Fruit fly (Drosophila melanogaster) ovary, adult (tissue): ENCODE data around the gene blanks.

Source experiments
- CG17801 ChIP-seq: fragments of 200-800 bp; optimal IDR thresholded peaks from 2 replicates; lab custom pipeline; 2019; ENCODE audit warnings: missing biosample characterization, mild to moderate bottlenecking, missing genetic modification characterization, moderate library complexity; ENCODE audit not compliant: partially characterized antibody

The blanks gene

DNA sequence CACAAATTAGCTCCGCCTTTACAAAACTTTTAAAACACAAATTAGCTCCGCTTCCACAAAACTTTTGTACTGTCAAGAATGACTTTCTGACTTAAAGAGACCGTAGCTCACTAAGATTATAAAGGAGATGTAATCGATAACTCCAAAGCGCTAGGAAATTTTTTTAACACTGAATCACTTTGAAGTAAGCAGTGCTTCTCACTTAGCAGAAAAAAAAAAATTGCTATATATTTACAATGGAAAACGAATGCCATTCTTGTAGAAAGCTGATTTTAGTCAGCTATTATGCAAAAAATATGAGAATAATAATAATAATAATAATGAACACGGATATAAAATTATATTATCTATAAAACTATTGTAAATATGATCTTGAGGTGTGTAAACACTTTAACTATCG is at the start of gene blanks:
Gene blanks, minus strand, starts transcription at position 101 of the 400 bp plus-strand sequence.
- no peak for TF ChIP-seq CG17801 (GFP tag; lab: Kevin White, UChicago)

DNA sequence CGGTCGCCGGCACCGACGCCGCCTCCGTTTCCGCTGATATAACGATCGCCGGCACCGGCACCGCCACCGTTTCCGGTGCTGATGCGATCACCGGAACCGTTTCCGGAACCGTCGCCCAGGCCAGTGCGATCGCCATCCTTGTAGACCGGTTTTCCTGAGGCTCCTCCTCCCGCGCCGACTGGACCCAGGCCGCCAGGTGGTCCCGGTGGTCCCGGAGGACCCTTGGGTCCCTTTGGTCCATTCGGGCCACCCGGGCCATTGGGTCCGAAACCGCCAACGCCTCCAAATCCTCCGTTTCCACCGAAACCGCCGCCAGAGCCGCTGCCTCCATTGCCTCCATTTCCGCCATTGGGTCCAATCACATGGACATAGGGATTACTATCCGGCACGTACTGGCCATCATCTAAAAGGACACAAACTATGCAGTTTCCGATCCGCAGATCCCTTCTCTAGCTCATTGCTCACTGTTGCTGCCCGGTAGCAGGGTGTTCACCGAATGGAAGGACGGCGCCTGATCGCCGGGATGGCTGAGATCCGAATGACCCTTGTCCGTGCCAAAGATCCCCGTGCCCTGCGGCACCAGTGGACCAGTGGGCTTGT is 44.1 kb upstream of the blanks start:
- TF ChIP-seq CG17801 (GFP tag; lab: Kevin White, UChicago) = no peak

DNA sequence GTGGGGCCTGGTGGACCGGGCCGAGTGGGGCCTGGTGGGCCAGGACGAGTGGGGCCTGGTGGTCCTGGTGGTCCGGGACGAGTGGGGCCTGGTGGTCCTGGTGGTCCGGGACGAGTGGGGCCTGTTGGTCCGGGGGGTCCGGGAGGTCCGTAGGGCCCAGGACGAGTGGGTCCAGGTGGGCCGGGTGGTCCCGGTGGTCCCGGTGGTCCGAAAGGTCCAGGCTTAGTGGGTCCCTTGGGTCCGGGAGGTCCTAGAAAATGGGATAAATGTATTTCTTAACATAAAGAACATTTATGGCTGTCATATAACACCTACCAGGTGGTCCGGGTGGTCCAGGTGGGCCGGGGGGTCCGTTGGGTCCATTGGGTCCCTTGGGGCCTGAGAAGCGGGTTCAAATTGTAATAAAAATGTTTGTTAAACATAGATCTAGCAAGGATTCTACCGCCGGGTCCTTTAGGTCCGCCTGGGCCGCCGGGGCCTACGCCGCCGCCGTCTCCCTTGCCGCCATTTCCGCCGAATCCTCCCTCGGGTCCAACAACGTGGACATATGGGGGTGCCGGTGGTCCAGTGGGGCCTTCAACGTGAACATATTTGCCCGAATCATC is 42.0 kb upstream of the blanks start:
- TF ChIP-seq CG17801 (GFP tag; lab: Kevin White, UChicago) = no peak

- TF ChIP-seq CG17801 (GFP tag; lab: Kevin White, UChicago) = no peak
These were observed 36.9 kb upstream of the blanks start, which contains the start of gene CG13285 for dm6 chr3L:5535659-5536058. CG13285 (minus strand) TSS chr3L:5535759.

DNA sequence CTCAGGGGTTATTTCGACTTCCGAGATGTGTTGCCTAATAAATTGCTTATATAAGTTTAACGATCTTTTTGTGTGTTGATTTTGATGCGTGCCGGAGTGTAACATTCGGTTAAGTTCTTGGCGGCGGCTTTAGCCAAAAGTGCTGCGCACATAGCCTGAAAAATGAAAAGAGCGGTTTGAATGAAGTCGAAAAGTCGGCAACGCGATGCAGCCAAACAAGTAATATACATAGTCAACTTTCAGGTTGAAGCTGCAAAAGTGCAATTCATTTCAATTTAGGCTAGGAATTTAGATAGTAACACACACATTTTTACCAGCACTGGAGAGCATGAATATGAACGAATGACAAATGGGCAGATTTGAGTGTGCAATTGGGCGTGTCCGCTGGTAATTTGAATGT is 35.5 kb upstream of the blanks start:
- TF ChIP-seq CG17801 (GFP tag; lab: Kevin White, UChicago) = no peak

- TF ChIP-seq CG17801 (GFP tag; lab: Kevin White, UChicago) = no peak
These were observed 30.5 kb upstream of the blanks start, which contains the start of gene Lkr for dm6 chr3L:5529241-5529640. Lkr (minus strand) TSS chr3L:5529341.

- TF ChIP-seq CG17801 (GFP tag; lab: Kevin White, UChicago) = no peak
These were observed 24.2 kb upstream of the blanks start for dm6 chr3L:5522904-5523428.

dm6 chr3L:5511959-5512358 is 13.2 kb upstream of the blanks start:
- peak; percentile 82 for TF ChIP-seq CG17801 (GFP tag; lab: Kevin White, UChicago)

DNA sequence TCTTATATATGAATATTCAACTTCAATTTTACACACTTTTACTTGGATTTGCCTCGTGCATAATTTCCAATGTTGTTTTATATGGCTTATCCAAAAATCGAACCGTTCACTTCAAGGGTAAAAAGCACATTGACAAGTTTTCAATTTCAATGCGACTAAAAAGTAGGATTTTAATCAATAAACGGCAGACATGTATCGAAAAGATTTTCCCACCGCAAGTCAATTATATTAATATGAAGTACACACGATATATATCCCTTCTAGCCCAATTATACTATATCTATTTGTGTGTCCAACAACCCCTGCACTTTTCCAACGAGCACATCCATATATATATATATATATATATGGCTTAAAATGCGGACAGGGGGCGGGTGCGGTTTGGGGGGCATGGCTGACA is 12.0 kb upstream of the blanks start, which contains the start of gene CG34342:
Gene CG34342, minus strand, starts transcription at position 101 of the 400 bp plus-strand sequence.
- TF ChIP-seq CG17801 (GFP tag; lab: Kevin White, UChicago) = no peak

dm6 chr3L:5479490-5479889 is 19.3 kb downstream of the blanks start, which contains the start of gene CG4835:
CG4835 (plus strand) TSS chr3L:5479790.
- TF ChIP-seq CG17801 (GFP tag; lab: Kevin White, UChicago) = no peak

DNA sequence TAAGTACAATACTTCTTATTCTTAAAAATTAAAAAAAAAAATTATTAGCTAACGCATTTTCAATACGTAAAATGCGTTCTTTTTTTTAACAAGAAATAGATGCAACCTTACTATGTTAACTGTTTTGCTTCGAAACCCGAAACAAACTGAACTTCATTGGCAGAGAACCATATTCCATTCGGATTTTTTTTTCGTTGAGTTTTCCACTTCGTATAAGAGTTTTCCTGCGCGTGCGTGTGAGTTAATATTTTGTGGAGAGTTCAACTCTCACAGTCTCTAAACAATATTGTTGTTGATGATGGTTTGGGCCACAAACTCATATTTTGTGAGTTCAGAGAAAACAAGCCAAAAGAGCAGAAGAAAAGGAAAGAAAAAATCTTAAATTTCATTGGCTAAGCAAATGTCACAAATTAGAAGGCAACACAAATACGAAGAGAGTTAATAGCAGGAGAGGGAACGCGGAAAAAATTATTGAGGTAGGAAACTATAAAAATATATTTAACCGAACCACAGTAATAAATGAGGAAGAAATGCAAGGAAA is 46.2 kb downstream of the blanks start:
- TF ChIP-seq CG17801 (GFP tag; lab: Kevin White, UChicago) = no peak

DNA sequence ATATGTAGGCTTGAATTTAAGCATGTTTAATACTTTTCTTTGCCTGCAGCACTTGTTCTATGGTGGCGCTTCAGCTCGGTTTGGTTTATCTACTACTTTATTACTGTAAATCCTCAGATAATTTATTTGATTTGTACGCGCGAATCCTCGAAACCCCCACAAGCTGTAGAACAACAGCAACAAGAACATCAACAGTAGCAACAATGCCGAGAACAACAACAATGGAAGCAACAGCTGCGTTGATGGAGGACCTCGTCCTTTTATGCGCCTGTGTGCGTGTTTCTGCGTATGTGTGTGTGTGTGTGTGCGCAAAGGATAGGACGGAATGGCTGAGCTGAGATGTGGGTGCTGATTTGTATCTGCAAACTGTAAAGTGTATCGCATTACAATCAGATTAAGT is 50.9 kb downstream of the blanks start:
- no peak for TF ChIP-seq CG17801 (GFP tag; lab: Kevin White, UChicago)
